Fruit fly (Drosophila melanogaster): ENCODE measurements around the gene Sc2.

Sc2 gene

dm6 chr3L:3876861-3877260 lies 26.4 kb upstream of the Sc2 start:
- TF ChIP-seq ttk (optimal IDR thresholded peaks at IDR 0.05) = no peak
- no peak for TF ChIP-seq insv (optimal IDR thresholded peaks at IDR 0.05)
- TF ChIP-seq Myc (optimal IDR thresholded peaks at IDR 0.05) = no peak
- TF ChIP-seq h (optimal IDR thresholded peaks at IDR 0.05) = no peak
- TF ChIP-seq Sin3A (optimal IDR thresholded peaks at IDR 0.05) = no peak
- TF ChIP-seq psq (optimal IDR thresholded peaks at IDR 0.05) = no peak

- no peak for TF ChIP-seq ttk (optimal IDR thresholded peaks at IDR 0.05)
- TF ChIP-seq Myc (optimal IDR thresholded peaks at IDR 0.05) = no peak
- no peak for TF ChIP-seq psq (optimal IDR thresholded peaks at IDR 0.05)
- no peak for TF ChIP-seq Sin3A (optimal IDR thresholded peaks at IDR 0.05)
- no peak for TF ChIP-seq h (optimal IDR thresholded peaks at IDR 0.05)
- no peak for TF ChIP-seq insv (optimal IDR thresholded peaks at IDR 0.05)
These were observed 24.5 kb upstream of the Sc2 start for dm6 chr3L:3878734-3879310.

- TF ChIP-seq insv (optimal IDR thresholded peaks at IDR 0.05) (no peak), psq (optimal IDR thresholded peaks at IDR 0.05) (no peak), Myc (optimal IDR thresholded peaks at IDR 0.05) (no peak), h (optimal IDR thresholded peaks at IDR 0.05) (no peak), Sin3A (optimal IDR thresholded peaks at IDR 0.05) (no peak), ttk (optimal IDR thresholded peaks at IDR 0.05) (no peak)
These were observed 21.2 kb upstream of the Sc2 start for dm6 chr3L:3882046-3882445.

- TF ChIP-seq psq (optimal IDR thresholded peaks at IDR 0.05) (no peak), ttk (optimal IDR thresholded peaks at IDR 0.05) (no peak), Sin3A (optimal IDR thresholded peaks at IDR 0.05) (no peak), Myc (optimal IDR thresholded peaks at IDR 0.05) (no peak), insv (optimal IDR thresholded peaks at IDR 0.05) (no peak), h (optimal IDR thresholded peaks at IDR 0.05) (no peak)
These were observed 17.4 kb upstream of the Sc2 start for dm6 chr3L:3885933-3886332.

dm6 chr3L:3887392-3887791 lies 15.9 kb upstream of the Sc2 start:
- TF ChIP-seq Myc (optimal IDR thresholded peaks at IDR 0.05) = no peak
- no peak for TF ChIP-seq insv (optimal IDR thresholded peaks at IDR 0.05)
- no peak for TF ChIP-seq Sin3A (optimal IDR thresholded peaks at IDR 0.05)
- TF ChIP-seq ttk (optimal IDR thresholded peaks at IDR 0.05) = no peak
- no peak for TF ChIP-seq psq (optimal IDR thresholded peaks at IDR 0.05)
- no peak for TF ChIP-seq h (optimal IDR thresholded peaks at IDR 0.05)

- TF ChIP-seq ttk (optimal IDR thresholded peaks at IDR 0.05) = no peak
- no peak for TF ChIP-seq Myc (optimal IDR thresholded peaks at IDR 0.05)
- TF ChIP-seq psq (optimal IDR thresholded peaks at IDR 0.05) = no peak
- no peak for TF ChIP-seq insv (optimal IDR thresholded peaks at IDR 0.05)
- no peak for TF ChIP-seq h (optimal IDR thresholded peaks at IDR 0.05)
- TF ChIP-seq Sin3A (optimal IDR thresholded peaks at IDR 0.05) = no peak
These were observed 12.4 kb upstream of the Sc2 start for dm6 chr3L:3890860-3891259.

dm6 chr3L:3892154-3892624 lies 11.1 kb upstream of the Sc2 start, which contains the start of gene Fie:
Gene Fie, plus strand, starts transcription at chr3L:3892574.
- no peak for TF ChIP-seq insv (optimal IDR thresholded peaks at IDR 0.05)
- TF ChIP-seq psq (optimal IDR thresholded peaks at IDR 0.05) = no peak
- no peak for TF ChIP-seq Sin3A (optimal IDR thresholded peaks at IDR 0.05)
- no peak for TF ChIP-seq ttk (optimal IDR thresholded peaks at IDR 0.05)
- no peak for TF ChIP-seq Myc (optimal IDR thresholded peaks at IDR 0.05)
- no peak for TF ChIP-seq h (optimal IDR thresholded peaks at IDR 0.05)

dm6 chr3L:3894413-3894812 lies 8.9 kb upstream of the Sc2 start:
- TF ChIP-seq psq (optimal IDR thresholded peaks at IDR 0.05) (no peak), Sin3A (optimal IDR thresholded peaks at IDR 0.05) (no peak), ttk (optimal IDR thresholded peaks at IDR 0.05) (no peak), Myc (optimal IDR thresholded peaks at IDR 0.05) (no peak), insv (optimal IDR thresholded peaks at IDR 0.05) (no peak), h (optimal IDR thresholded peaks at IDR 0.05) (no peak)

- TF ChIP-seq Sin3A (optimal IDR thresholded peaks at IDR 0.05) = no peak
- no peak for TF ChIP-seq psq (optimal IDR thresholded peaks at IDR 0.05)
- no peak for TF ChIP-seq h (optimal IDR thresholded peaks at IDR 0.05)
- TF ChIP-seq ttk (optimal IDR thresholded peaks at IDR 0.05) = no peak
- TF ChIP-seq Myc (optimal IDR thresholded peaks at IDR 0.05) = no peak
- TF ChIP-seq insv (optimal IDR thresholded peaks at IDR 0.05) = no peak
These were observed 6.7 kb upstream of the Sc2 start, which contains the start of the genes Gr63a and Lamtor4 for dm6 chr3L:3896553-3897034. Gene Gr63a, minus strand, starts transcription at chr3L:3896603. Gene Lamtor4, plus strand, starts transcription at chr3L:3896900.

- no peak for TF ChIP-seq psq (optimal IDR thresholded peaks at IDR 0.05)
- TF ChIP-seq Myc (optimal IDR thresholded peaks at IDR 0.05) = no peak
- no peak for TF ChIP-seq Sin3A (optimal IDR thresholded peaks at IDR 0.05)
- no peak for TF ChIP-seq insv (optimal IDR thresholded peaks at IDR 0.05)
- no peak for TF ChIP-seq ttk (optimal IDR thresholded peaks at IDR 0.05)
- TF ChIP-seq h (optimal IDR thresholded peaks at IDR 0.05) = no peak
These were observed 4.3 kb upstream of the Sc2 start, which contains the start of gene Ccz1 for dm6 chr3L:3898978-3899377. Gene Ccz1, minus strand, starts transcription at chr3L:3899156.

- TF ChIP-seq h (optimal IDR thresholded peaks at IDR 0.05) (no peak), psq (optimal IDR thresholded peaks at IDR 0.05) (no peak), ttk (optimal IDR thresholded peaks at IDR 0.05) (no peak), Myc (optimal IDR thresholded peaks at IDR 0.05) (no peak), insv (optimal IDR thresholded peaks at IDR 0.05) (no peak), Sin3A (optimal IDR thresholded peaks at IDR 0.05) (no peak)
These were observed 1.3 kb upstream of the Sc2 start for dm6 chr3L:3901865-3902490.

- TF ChIP-seq h (optimal IDR thresholded peaks at IDR 0.05) = no peak
- TF ChIP-seq Myc (optimal IDR thresholded peaks at IDR 0.05) = no peak
- no peak for TF ChIP-seq psq (optimal IDR thresholded peaks at IDR 0.05)
- TF ChIP-seq insv (optimal IDR thresholded peaks at IDR 0.05) = no peak
- no peak for TF ChIP-seq ttk (optimal IDR thresholded peaks at IDR 0.05)
- TF ChIP-seq Sin3A (optimal IDR thresholded peaks at IDR 0.05) = no peak
These were observed 647 bp upstream of the Sc2 start, which contains the start of gene Ubi-p63E for dm6 chr3L:3902491-3903198. Gene Ubi-p63E, minus strand, starts transcription at chr3L:3903184.

All from Kc167 (cell line).